Worm (Caenorhabditis elegans) whole organism, midembryonic: ENCODE results near the gene copz-1.

Experiments used
- T22C8.4 ChIP-seq: fragments of 200-800 bp; sonication (Bioruptor generic); IDR thresholded peaks from 2 replicates; pipeline ENCODE4 v1.3.6; 2022; ENCODE audit warnings: missing genetic modification characterization, missing compliant biosample characterization
- cog-1 ChIP-seq: sonication (generic microtip); optimal IDR thresholded peaks from 2 replicates; lab custom pipeline; 2016; ENCODE audit warnings: missing genetic modification characterization, missing compliant biosample characterization
- flt-1 ChIP-seq: fragments of 200-800 bp; sonication (Bioruptor generic); IDR thresholded peaks from 2 replicates; pipeline ENCODE4 v1.3.6; 2022; ENCODE audit warnings: missing genetic modification characterization, missing compliant biosample characterization
- klf-2 ChIP-seq: fragments of 200-800 bp; sonication (Bioruptor generic); conservative IDR thresholded peaks from 2 replicates; pipeline ENCODE4 v1.3.6; 2022; ENCODE audit warnings: missing genetic modification reagents, missing genetic modification characterization, missing compliant biosample characterization
- med-1 ChIP-seq: sonication (generic microtip); optimal IDR thresholded peaks from 2 replicates; lab custom pipeline; 2017; ENCODE audit warnings: missing genetic modification characterization, mild to moderate bottlenecking, missing compliant biosample characterization, antibody characterized with exemption, missing genetic modification reagents; ENCODE audit not compliant: insufficient read depth
- ref-1 ChIP-seq: fragments of 200-800 bp; sonication (Bioruptor generic); conservative IDR thresholded peaks from 2 replicates; pipeline ENCODE4 v1.3.6; 2022; ENCODE audit warnings: missing genetic modification reagents, missing genetic modification characterization, missing compliant biosample characterization
- tab-1 ChIP-seq: fragments of 200-800 bp; sonication (Bioruptor generic); IDR thresholded peaks from 2 replicates; pipeline ENCODE4 v1.3.6; 2022; ENCODE audit warnings: missing genetic modification characterization, missing compliant biosample characterization
- ztf-23 ChIP-seq: fragments of 200-800 bp; sonication (Bioruptor generic); IDR thresholded peaks from 2 replicates; pipeline ENCODE4 v1.3.6; 2022; ENCODE audit warnings: missing genetic modification reagents, missing genetic modification characterization, missing compliant biosample characterization
- ztf-29 ChIP-seq: fragments of 200-800 bp; sonication (Bioruptor generic); IDR thresholded peaks from 2 replicates; pipeline ENCODE4 v1.3.6; 2022; ENCODE audit warnings: missing genetic modification reagents, missing genetic modification characterization, missing compliant biosample characterization

Gene copz-1

DNA sequence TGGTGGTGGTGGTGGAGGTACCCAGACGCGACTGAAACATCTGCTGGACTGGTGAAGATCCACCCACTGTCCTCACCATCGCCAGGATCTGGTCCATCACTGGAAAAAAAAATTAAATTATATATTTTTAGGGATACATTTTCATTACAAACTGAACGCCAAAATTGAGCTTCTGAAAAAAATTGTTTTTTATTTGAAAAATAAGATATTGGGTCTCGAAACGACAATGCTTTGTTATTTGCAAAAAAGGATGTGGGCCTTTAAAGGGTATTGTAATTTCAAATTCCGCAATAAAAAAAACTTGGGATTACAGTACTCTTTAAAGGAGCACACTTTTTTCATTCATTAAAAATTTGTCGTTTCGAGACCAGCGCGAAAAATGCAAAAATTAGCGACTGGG is 22.8 kb upstream of the copz-1 start, which contains the start of gene M106.2:
Gene M106.2 (minus strand): TSS at position 101 of the 400 bp plus-strand sequence.
- TF ChIP-seq ref-1 (GFP tag; lab: Robert Waterston, UW) = no peak
- TF ChIP-seq klf-2 (GFP tag; lab: Robert Waterston, UW) = no peak
- no peak for TF ChIP-seq med-1 (GFP tag; lab: Kevin White, UChicago)
- TF ChIP-seq ztf-29 = no peak
- no peak for TF ChIP-seq T22C8.4 (GFP tag; lab: Robert Waterston, UW)
- no peak for TF ChIP-seq ztf-23
- no peak for TF ChIP-seq tab-1 (GFP tag; lab: Robert Waterston, UW)
- no peak for TF ChIP-seq flt-1 (GFP tag; lab: Robert Waterston, UW)
- no peak for TF ChIP-seq cog-1 (tag; lab: Kevin White, UChicago)

DNA sequence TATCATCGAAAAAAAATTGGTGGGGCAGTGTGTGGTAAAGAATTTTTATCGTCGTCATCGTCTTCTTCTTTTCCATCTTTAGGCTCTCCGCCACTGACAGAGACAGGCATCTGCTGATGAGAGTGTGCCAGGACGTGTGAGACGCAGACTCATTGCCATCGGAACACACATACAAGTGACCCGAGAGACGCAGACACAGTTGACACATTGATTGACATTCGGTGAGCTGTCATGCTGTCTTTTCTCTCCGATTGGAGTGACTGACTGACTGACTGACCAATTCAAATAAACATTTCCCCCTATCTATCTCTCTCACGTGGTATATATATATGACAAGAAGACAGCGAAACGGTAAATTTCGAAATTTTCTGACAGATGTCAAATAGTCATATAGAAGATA is 21.6 kb upstream of the copz-1 start:
- TF ChIP-seq cog-1 (tag; lab: Kevin White, UChicago) = peak; percentile 68
- TF ChIP-seq T22C8.4 (GFP tag; lab: Robert Waterston, UW) = no peak

DNA sequence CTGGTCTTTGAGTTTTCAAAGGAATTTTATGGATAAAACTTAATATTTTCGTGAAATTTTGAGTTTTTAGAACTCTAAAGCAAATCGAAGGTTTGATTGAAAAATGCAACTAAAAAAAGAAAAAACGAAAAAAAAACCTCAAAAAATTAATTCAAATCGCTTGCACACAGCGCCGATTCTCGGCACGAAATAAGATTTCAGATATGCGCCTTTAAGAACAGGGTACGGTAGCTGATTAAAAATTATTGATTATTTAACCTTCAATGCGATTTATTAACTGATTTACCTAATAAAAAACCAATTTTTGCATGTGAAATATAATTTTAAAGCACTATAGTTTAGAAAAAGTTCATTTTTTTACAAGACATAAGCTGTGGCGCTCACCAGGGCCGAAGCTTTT is 19.8 kb upstream of the copz-1 start:
- TF ChIP-seq ztf-29 (no peak), T22C8.4 (GFP tag; lab: Robert Waterston, UW) (no peak), cog-1 (tag; lab: Kevin White, UChicago) (no peak), flt-1 (GFP tag; lab: Robert Waterston, UW) (no peak), ref-1 (GFP tag; lab: Robert Waterston, UW) (no peak), med-1 (GFP tag; lab: Kevin White, UChicago) (no peak), tab-1 (GFP tag; lab: Robert Waterston, UW) (no peak), klf-2 (GFP tag; lab: Robert Waterston, UW) (no peak), ztf-23 (no peak)

DNA sequence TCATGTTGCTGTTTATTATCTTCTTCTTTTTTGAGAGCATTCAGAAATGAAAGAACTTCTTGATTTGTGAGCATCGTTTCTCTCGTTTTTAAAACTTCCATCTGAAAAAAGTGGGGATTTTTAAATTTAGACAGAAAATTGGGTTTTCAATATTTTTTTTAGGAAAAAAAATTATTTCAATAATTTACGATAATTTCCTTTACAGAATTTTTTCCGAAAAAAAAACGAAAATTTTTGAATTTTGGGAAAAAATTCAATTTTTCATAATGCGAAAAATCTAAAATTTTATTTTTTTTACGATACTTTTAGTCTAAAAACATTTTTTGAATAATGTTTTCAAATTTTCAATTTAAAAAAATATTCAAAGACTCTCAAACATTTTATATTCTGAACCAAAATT is 15.6 kb upstream of the copz-1 start, which contains the start of gene M106.7:
Gene M106.7 (minus strand): TSS at position 101 of the 400 bp plus-strand sequence.
- TF ChIP-seq flt-1 (GFP tag; lab: Robert Waterston, UW) (no peak), med-1 (GFP tag; lab: Kevin White, UChicago) (no peak), tab-1 (GFP tag; lab: Robert Waterston, UW) (no peak), cog-1 (tag; lab: Kevin White, UChicago) (no peak), ref-1 (GFP tag; lab: Robert Waterston, UW) (no peak), klf-2 (GFP tag; lab: Robert Waterston, UW) (no peak), T22C8.4 (GFP tag; lab: Robert Waterston, UW) (no peak), ztf-29 (no peak), ztf-23 (no peak)

DNA sequence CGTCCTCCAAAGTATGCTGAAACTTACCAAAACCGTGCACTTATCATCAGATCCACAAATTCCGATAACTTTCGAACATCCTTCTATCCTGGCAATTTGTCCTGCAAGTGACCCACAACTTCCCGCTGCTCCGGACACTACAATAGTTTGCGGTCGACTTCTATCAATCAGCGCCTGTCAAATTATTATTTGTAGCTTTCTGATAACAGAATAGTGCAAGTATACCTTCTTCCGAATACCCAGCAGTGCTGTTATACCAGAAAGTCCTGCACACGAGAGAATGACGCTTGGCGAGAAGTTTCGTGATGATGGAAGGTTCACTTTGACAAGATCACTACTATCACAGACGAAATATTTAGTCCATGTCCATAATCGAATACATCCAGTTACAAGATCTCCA is 13.3 kb upstream of the copz-1 start:
- TF ChIP-seq flt-1 (GFP tag; lab: Robert Waterston, UW) = no peak
- no peak for TF ChIP-seq ztf-23
- TF ChIP-seq T22C8.4 (GFP tag; lab: Robert Waterston, UW) = no peak

DNA sequence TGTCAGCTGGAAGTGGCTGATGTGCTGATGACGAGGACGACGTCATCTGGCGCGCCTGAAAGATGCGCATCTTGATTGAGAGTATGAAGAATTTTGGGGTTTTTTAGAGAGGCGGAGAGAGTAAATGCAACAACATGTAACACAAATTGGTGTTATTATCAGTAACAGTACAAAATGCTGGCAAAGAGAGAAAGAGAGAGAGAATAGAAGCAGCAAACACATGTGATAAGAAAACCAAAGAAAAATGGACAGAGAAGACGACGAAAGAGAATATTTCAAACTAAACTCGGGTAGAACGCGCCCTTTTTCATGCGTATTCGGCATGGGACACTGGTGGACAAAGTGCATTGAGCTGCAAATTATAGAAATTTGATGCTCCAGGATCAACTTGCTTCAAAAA is 11.8 kb upstream of the copz-1 start, which contains the start of gene M106.3:
Gene M106.3 (minus strand): TSS at position 70 of the 400 bp plus-strand sequence.
- TF ChIP-seq klf-2 (GFP tag; lab: Robert Waterston, UW) (no peak), ztf-23 (no peak)

DNA sequence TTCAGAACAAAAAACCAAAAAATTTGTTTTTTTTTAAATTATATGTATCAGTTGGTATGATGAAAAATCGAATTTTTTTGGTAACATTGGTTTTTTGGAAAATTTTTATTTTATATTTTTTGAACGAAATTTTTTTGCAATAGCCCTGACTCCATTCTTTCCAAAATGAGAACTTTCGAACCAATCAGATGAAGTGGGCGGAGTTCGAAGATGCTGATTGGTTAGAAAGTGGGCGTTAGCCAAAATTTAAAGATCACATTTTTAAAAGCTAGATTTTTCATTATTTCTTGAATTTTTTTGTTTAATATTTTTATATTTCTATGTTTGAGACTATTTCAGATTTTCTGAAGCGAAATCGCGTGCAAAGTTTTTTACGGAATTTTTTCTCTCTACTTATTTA is 11.4 kb upstream of the copz-1 start:
- TF ChIP-seq flt-1 (GFP tag; lab: Robert Waterston, UW) = no peak
- TF ChIP-seq tab-1 (GFP tag; lab: Robert Waterston, UW) = no peak
- TF ChIP-seq T22C8.4 (GFP tag; lab: Robert Waterston, UW) = no peak
- TF ChIP-seq ref-1 (GFP tag; lab: Robert Waterston, UW) = no peak
- TF ChIP-seq med-1 (GFP tag; lab: Kevin White, UChicago) = no peak
- no peak for TF ChIP-seq ztf-23
- no peak for TF ChIP-seq klf-2 (GFP tag; lab: Robert Waterston, UW)
- no peak for TF ChIP-seq cog-1 (tag; lab: Kevin White, UChicago)
- no peak for TF ChIP-seq ztf-29

DNA sequence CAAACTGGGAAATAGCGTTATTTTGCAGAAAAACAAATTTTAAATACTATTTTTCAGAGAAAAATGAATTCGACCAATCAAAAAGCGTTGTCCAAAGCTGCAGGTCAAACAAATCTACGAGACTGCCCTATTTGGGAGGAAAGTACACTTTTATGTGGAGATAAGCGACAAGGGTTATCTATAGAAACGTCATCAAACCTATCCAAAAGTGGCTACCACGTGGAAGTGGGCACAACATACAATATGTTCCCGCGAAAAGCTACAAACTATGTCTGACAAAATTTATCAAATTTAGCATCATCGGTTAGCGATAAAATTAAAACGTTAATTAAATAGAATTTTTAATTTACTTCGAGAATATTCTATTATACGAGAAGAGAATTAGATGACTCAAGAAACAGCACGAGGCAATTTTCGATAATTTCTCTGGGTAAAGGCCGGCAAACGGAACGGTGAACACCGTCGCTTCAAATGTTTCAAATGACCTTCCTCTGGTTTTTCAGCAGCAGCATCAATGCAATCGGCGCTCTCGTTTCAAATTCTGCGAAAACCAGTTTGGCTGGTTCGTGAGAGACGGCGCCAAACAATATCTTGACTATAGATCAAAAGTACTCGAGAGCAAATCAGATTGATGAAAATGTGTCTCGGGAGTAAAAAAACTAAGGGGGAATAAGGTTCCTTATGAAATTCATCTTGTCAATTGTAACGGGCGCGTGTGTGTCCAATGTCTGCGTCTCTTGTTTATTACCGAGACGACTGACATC is 10.8 kb upstream of the copz-1 start:
- TF ChIP-seq ztf-29 (no peak), tab-1 (GFP tag; lab: Robert Waterston, UW) (no peak), flt-1 (GFP tag; lab: Robert Waterston, UW) (no peak), ref-1 (GFP tag; lab: Robert Waterston, UW) (no peak), med-1 (GFP tag; lab: Kevin White, UChicago) (no peak), cog-1 (tag; lab: Kevin White, UChicago) (no peak)

DNA sequence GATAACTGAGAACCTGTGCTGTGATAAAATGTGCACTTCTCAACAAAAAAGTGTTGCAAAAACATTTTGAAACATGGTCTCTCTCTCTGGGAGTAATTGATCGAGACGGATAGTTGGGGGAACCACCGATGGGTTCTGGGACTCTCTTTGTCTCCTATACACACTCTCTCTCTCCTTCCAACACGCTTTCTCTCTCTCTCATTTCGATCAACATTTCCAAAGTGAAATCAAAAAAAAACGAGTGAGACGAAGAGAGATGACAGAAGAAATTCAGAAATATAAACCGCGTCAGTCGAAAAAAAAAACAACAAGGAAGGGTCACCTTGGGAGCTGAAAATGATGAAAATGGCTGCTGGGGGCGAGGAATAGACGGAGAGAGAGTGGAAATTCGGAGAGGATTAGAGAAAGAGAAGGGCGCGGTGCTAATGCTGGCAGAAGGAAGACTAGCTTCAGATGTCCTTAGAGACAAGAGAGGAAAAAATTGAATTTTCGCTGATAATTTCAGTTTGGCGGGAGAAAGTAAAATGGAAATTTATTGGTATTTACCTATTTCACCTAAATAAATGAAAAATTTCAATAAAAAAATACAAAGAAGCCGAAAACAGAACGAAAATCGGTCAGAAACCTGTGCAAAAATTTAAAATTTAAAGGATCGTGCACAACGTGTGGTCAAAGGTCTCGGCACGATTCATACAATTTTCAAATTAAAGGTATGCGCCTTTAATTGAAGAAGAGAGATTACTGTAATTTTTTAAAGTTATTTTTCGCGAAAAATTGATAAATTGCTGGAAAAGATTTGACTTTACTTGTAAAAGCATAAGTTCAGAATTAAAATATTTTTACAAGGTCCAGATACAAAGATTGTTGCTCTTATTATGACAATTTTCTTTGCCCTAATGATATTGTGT is 9.7 kb upstream of the copz-1 start:
- TF ChIP-seq ztf-23 (no peak), T22C8.4 (GFP tag; lab: Robert Waterston, UW) (no peak), med-1 (GFP tag; lab: Kevin White, UChicago) (no peak), cog-1 (tag; lab: Kevin White, UChicago) (no peak), ztf-29 (no peak), flt-1 (GFP tag; lab: Robert Waterston, UW) (no peak), klf-2 (GFP tag; lab: Robert Waterston, UW) (no peak), ref-1 (GFP tag; lab: Robert Waterston, UW) (no peak), tab-1 (GFP tag; lab: Robert Waterston, UW) (no peak)
